Fruit fly (Drosophila melanogaster) whole organism, embryonic: ENCODE data around the gene Rab39.

Experiments
- B-H2 ChIP-seq: fragments of 200-800 bp; sonication (Bioruptor generic); optimal IDR thresholded peaks from 2 replicates; lab custom pipeline; 2018; ENCODE audit warnings: missing biosample characterization, mild to moderate bottlenecking, missing genetic modification characterization
- CG10209 ChIP-seq: fragments of 200-800 bp; sonication (Bioruptor generic); optimal IDR thresholded peaks from 3 replicates; lab custom pipeline; 2017; ENCODE audit warnings: missing biosample characterization, mild to moderate bottlenecking, missing genetic modification characterization, missing genetic modification reagents
- CG10267 ChIP-seq: fragments of 200-800 bp; sonication (Bioruptor generic); optimal IDR thresholded peaks from 2 replicates; lab custom pipeline; 2018; ENCODE audit warnings: missing biosample characterization, mild to moderate bottlenecking, missing genetic modification characterization, moderate library complexity
- CG10366 ChIP-seq: fragments of 200-800 bp; sonication (Bioruptor generic); IDR thresholded peaks from 2 replicates; pipeline ENCODE4 v1.3.6; 2022; ENCODE audit warnings: missing biosample characterization, missing genetic modification characterization
- CG11093 ChIP-seq: fragments of 200-800 bp; sonication (Bioruptor generic); IDR thresholded peaks from 3 replicates; pipeline ENCODE4 v1.3.6; 2022; ENCODE audit warnings: missing biosample characterization, missing genetic modification characterization
- CG12299 ChIP-seq: fragments of 200-800 bp; sonication (Bioruptor generic); optimal IDR thresholded peaks from 2 replicates; lab custom pipeline; 2018; ENCODE audit warnings: missing biosample characterization, mild to moderate bottlenecking, missing genetic modification characterization
- CG13123 ChIP-seq: fragments of 200-800 bp; sonication (Bioruptor generic); optimal IDR thresholded peaks from 2 replicates; lab custom pipeline; 2016; ENCODE audit warnings: missing biosample characterization, missing genetic modification characterization
- CG13775 ChIP-seq: fragments of 200-800 bp; sonication (Bioruptor generic); optimal IDR thresholded peaks from 3 replicates; lab custom pipeline; 2017; ENCODE audit warnings: missing biosample characterization, mild to moderate bottlenecking, missing genetic modification characterization
- CG13894 ChIP-seq: fragments of 200-800 bp; sonication (Bioruptor generic); optimal IDR thresholded peaks from 3 replicates; lab custom pipeline; 2018; ENCODE audit warnings: missing biosample characterization, mild to moderate bottlenecking, missing genetic modification characterization, moderate library complexity
- CG14050 ChIP-seq: fragments of 200-800 bp; sonication (Bioruptor generic); IDR thresholded peaks from 3 replicates; pipeline ENCODE4 v1.3.6; 2022; ENCODE audit warnings: missing biosample characterization, missing genetic modification characterization
- CG15011 ChIP-seq: fragments of 200-800 bp; sonication (Bioruptor generic); optimal IDR thresholded peaks from 3 replicates; lab custom pipeline; 2018; ENCODE audit warnings: missing biosample characterization, mild to moderate bottlenecking, missing genetic modification characterization
- CG1529 ChIP-seq: fragments of 200-800 bp; sonication (Bioruptor generic); optimal IDR thresholded peaks from 3 replicates; lab custom pipeline; 2018; ENCODE audit warnings: missing biosample characterization, missing genetic modification characterization
- CG15601 ChIP-seq: fragments of 200-800 bp; sonication (Bioruptor generic); optimal IDR thresholded peaks from 3 replicates; lab custom pipeline; 2019; ENCODE audit warnings: missing biosample characterization, mild to moderate bottlenecking, missing genetic modification characterization, moderate library complexity
- CG18011 ChIP-seq: fragments of 200-800 bp; sonication (Bioruptor generic); optimal IDR thresholded peaks from 2 replicates; lab custom pipeline; 2017; ENCODE audit warnings: missing biosample characterization, missing genetic modification characterization, mild to moderate bottlenecking, moderate library complexity, missing genotype
- CG18476 ChIP-seq: fragments of 200-800 bp; sonication (Bioruptor generic); optimal IDR thresholded peaks from 2 replicates; lab custom pipeline; 2016; ENCODE audit warnings: missing biosample characterization, mild to moderate bottlenecking, missing genetic modification characterization
- CG18619 ChIP-seq: fragments of 200-800 bp; sonication (Bioruptor generic); optimal IDR thresholded peaks from 3 replicates; lab custom pipeline; 2017; ENCODE audit warnings: missing biosample characterization, mild to moderate bottlenecking, missing genetic modification characterization
- CG2202 ChIP-seq: fragments of 200-800 bp; sonication (Bioruptor generic); optimal IDR thresholded peaks from 2 replicates; lab custom pipeline; 2018; ENCODE audit warnings: missing biosample characterization, mild to moderate bottlenecking, missing genetic modification characterization
- CG30020 ChIP-seq: fragments of 200-800 bp; optimal IDR thresholded peaks from 2 replicates; lab custom pipeline; 2019; ENCODE audit warnings: missing biosample characterization, mild to moderate bottlenecking, missing genetic modification characterization, moderate library complexity
- CG32767 ChIP-seq: fragments of 200-800 bp; sonication (Bioruptor generic); IDR thresholded peaks from 2 replicates; pipeline ENCODE4 v1.3.6; 2022; ENCODE audit warnings: missing biosample characterization, missing genetic modification characterization
- CG33213 ChIP-seq: fragments of 200-800 bp; sonication (Bioruptor generic); optimal IDR thresholded peaks from 3 replicates; lab custom pipeline; 2016; ENCODE audit warnings: missing biosample characterization, missing genetic modification characterization
- CG34224 ChIP-seq: fragments of 200-800 bp; sonication (Bioruptor generic); IDR thresholded peaks from 3 replicates; pipeline ENCODE4 v1.3.6; 2022; ENCODE audit warnings: missing biosample characterization, missing genetic modification characterization; ENCODE audit not compliant: partially characterized antibody
- CG4328 ChIP-seq: fragments of 200-800 bp; sonication (Bioruptor generic); optimal IDR thresholded peaks from 3 replicates; lab custom pipeline; 2017; ENCODE audit warnings: missing biosample characterization, missing genetic modification reagents, missing genetic modification characterization
- CG43689 ChIP-seq: fragments of 200-800 bp; sonication (Bioruptor generic); IDR thresholded peaks from 2 replicates; pipeline ENCODE4 v1.3.6; 2022; ENCODE audit warnings: missing biosample characterization, missing genetic modification characterization
- CG7839 ChIP-seq: fragments of 200-800 bp; sonication (Bioruptor generic); optimal IDR thresholded peaks from 3 replicates; lab custom pipeline; 2018; ENCODE audit warnings: missing biosample characterization, mild to moderate bottlenecking, missing genetic modification characterization, moderate library complexity
- CG9609 ChIP-seq: fragments of 200-800 bp; sonication (Bioruptor generic); optimal IDR thresholded peaks from 3 replicates; lab custom pipeline; 2016; ENCODE audit warnings: missing biosample characterization, missing genetic modification characterization
- Dip2 ChIP-seq: fragments of 200-800 bp; sonication (Bioruptor generic); IDR thresholded peaks from 2 replicates; pipeline ENCODE4 v1.3.6; 2022; ENCODE audit warnings: missing biosample characterization, missing genetic modification characterization
- HLH4C ChIP-seq: fragments of 200-800 bp; sonication (Bioruptor generic); IDR thresholded peaks from 3 replicates; pipeline ENCODE4 v1.3.6; 2022; ENCODE audit warnings: missing biosample characterization, missing genetic modification characterization; ENCODE audit not compliant: partially characterized antibody
- Hmr ChIP-seq: fragments of 200-800 bp; sonication (Bioruptor generic); optimal IDR thresholded peaks from 3 replicates; lab custom pipeline; 2017; ENCODE audit warnings: mild to moderate bottlenecking, missing biosample characterization, missing genetic modification reagents, missing genetic modification characterization
- Lpt ChIP-seq: fragments of >200 bp; optimal IDR thresholded peaks from 2 replicates; lab custom pipeline; 2018; ENCODE audit warnings: missing biosample characterization, missing genetic modification characterization
- MESR4 ChIP-seq: fragments of 200-800 bp; sonication (Bioruptor generic); optimal IDR thresholded peaks from 2 replicates; lab custom pipeline; 2018; ENCODE audit warnings: missing biosample characterization, mild to moderate bottlenecking, missing genetic modification characterization, moderate library complexity
- NFAT ChIP-seq: fragments of 200-800 bp; sonication (Bioruptor generic); IDR thresholded peaks from 2 replicates; pipeline ENCODE4 v1.3.6; 2022; ENCODE audit warnings: missing biosample characterization, missing genetic modification characterization
- Sry-β ChIP-seq: fragments of 200-800 bp; sonication (Bioruptor generic); optimal IDR thresholded peaks from 2 replicates; lab custom pipeline; 2018; ENCODE audit warnings: missing biosample characterization, mild to moderate bottlenecking, missing genetic modification characterization, moderate library complexity
- Vsx1 ChIP-seq: fragments of 200-800 bp; sonication (Bioruptor generic); optimal IDR thresholded peaks from 2 replicates; lab custom pipeline; 2017; ENCODE audit warnings: missing biosample characterization, mild to moderate bottlenecking, missing genetic modification characterization, missing genetic modification reagents
- amos ChIP-seq: fragments of 200-800 bp; sonication (Bioruptor generic); IDR thresholded peaks from 2 replicates; pipeline ENCODE4 v1.3.6; 2022; ENCODE audit warnings: missing biosample characterization, missing genetic modification characterization; ENCODE audit not compliant: partially characterized antibody
- ap ChIP-seq: fragments of 200-800 bp; sonication (Bioruptor generic); IDR thresholded peaks from 2 replicates; pipeline ENCODE4 v1.3.6; 2022; ENCODE audit warnings: missing biosample characterization, missing genetic modification characterization
- bbx ChIP-seq: fragments of 200-800 bp; sonication (Bioruptor generic); IDR thresholded peaks from 2 replicates; pipeline ENCODE4 v1.3.6; 2022; ENCODE audit warnings: missing biosample characterization, missing genetic modification characterization; ENCODE audit not compliant: partially characterized antibody
- cas ChIP-seq: fragments of 200-800 bp; sonication (Bioruptor generic); IDR thresholded peaks from 2 replicates; pipeline ENCODE4 v1.3.6; 2022; ENCODE audit warnings: missing biosample characterization, missing genetic modification characterization
- chm ChIP-seq: fragments of 200-800 bp; sonication (Bioruptor generic); IDR thresholded peaks from 2 replicates; pipeline ENCODE4 v1.3.6; 2022; ENCODE audit warnings: missing biosample characterization, missing genetic modification characterization
- da ChIP-seq: fragments of 200-800 bp; sonication (Bioruptor generic); optimal IDR thresholded peaks from 2 replicates; lab custom pipeline; 2016; ENCODE audit warnings: missing biosample characterization, missing genetic modification characterization
- jumu ChIP-seq: fragments of 200-800 bp; sonication (Bioruptor generic); optimal IDR thresholded peaks from 3 replicates; lab custom pipeline; 2016; ENCODE audit warnings: missing biosample characterization, missing genetic modification characterization
- ken ChIP-seq: fragments of 200-800 bp; sonication (Bioruptor generic); IDR thresholded peaks from 3 replicates; pipeline ENCODE4 v1.3.6; 2022; ENCODE audit warnings: missing biosample characterization, missing genetic modification characterization
- lola ChIP-seq, 3 experiments: fragments of >200 bp in 2 of 3; fragments of 200-800 bp in 1 of 3; sonication (Bioruptor generic) in 1 of 3; optimal IDR thresholded peaks; 2 replicates each; lab custom pipeline; 2017 to 2019; ENCODE audit warnings: missing biosample characterization in 3 of 3, missing genetic modification characterization in 3 of 3, mild to moderate bottlenecking in 1 of 3, moderate library complexity in 1 of 3
- maf-S ChIP-seq: fragments of 200-800 bp; sonication (Bioruptor generic); optimal IDR thresholded peaks from 2 replicates; lab custom pipeline; 2016; ENCODE audit warnings: missing biosample characterization, missing genetic modification characterization
- ranshi ChIP-seq: fragments of 200-800 bp; sonication (Bioruptor generic); IDR thresholded peaks from 2 replicates; pipeline ENCODE4 v1.3.6; 2022; ENCODE audit warnings: missing biosample characterization, missing genetic modification characterization
- slbo ChIP-seq: fragments of 200-800 bp; sonication (Bioruptor generic); IDR thresholded peaks from 2 replicates; pipeline ENCODE4 v1.3.6; 2022; ENCODE audit warnings: missing biosample characterization, missing genetic modification characterization
- so ChIP-seq: fragments of 200-800 bp; sonication (Bioruptor generic); IDR thresholded peaks from 3 replicates; pipeline ENCODE4 v1.3.6; 2022; ENCODE audit warnings: missing biosample characterization, missing genetic modification characterization
- wdn ChIP-seq: fragments of 200-800 bp; sonication (Bioruptor generic); IDR thresholded peaks from 2 replicates; pipeline ENCODE4 v1.3.6; 2022; ENCODE audit warnings: missing biosample characterization, missing genetic modification characterization

Rab39 gene

dm6 chrX:7705175-7706097 lies 29.3 kb upstream of the Rab39 start (continued):
- peak; percentile 75 for TF ChIP-seq CG13123 (GFP tag; lab: Kevin White, UChicago)
- TF ChIP-seq Vsx1 (GFP tag; lab: Kevin White, UChicago): peak; percentile 83
- peak; percentile 89 for TF ChIP-seq CG10267 (tag; lab: Kevin White, UChicago)
- TF ChIP-seq bbx (GFP tag; lab: Robert Waterston, UW): no peak
- no peak for TF ChIP-seq CG34224 (GFP tag; lab: Robert Waterston, UW)
- 0 out of 2 replicates have a peak, but pooled peaks have one; percentile 63 for TF ChIP-seq chm (GFP tag; lab: Robert Waterston, UW)
- peak; percentile 60 for TF ChIP-seq ap (GFP tag; lab: Robert Waterston, UW)
- TF ChIP-seq CG18619 (GFP tag; lab: Kevin White, UChicago): peak; percentile 95
- TF ChIP-seq CG18476 (GFP tag; lab: Kevin White, UChicago): peak; percentile 92
- peak; percentile 75 for TF ChIP-seq jumu (GFP tag; lab: Kevin White, UChicago)
- TF ChIP-seq CG15601 (tag; lab: Kevin White, UChicago): peak; percentile 92
- peak; percentile 86 for TF ChIP-seq CG12299 (tag; lab: Kevin White, UChicago)
- peak in 1 of 3 experiments; percentile 94 for TF ChIP-seq lola (GFP tag; optimal IDR thresholded peaks at IDR 0.05; lab: Kevin White, UChicago)
- TF ChIP-seq CG13775 (GFP tag; lab: Kevin White, UChicago): peak; percentile 94
- peak; percentile 55 for TF ChIP-seq maf-S
- peak; percentile 80 for TF ChIP-seq CG9609 (GFP tag; lab: Kevin White, UChicago)
- peak; percentile 78; the same call in 2 of the 3 replicates for TF ChIP-seq CG11093
- no peak for TF ChIP-seq amos (GFP tag; lab: Robert Waterston, UW)
- peak; percentile 26 for TF ChIP-seq CG33213
- TF ChIP-seq CG15011: peak; percentile 93
- TF ChIP-seq Sry-β (GFP tag; lab: Kevin White, UChicago): peak; percentile 43
- peak; percentile 12 for TF ChIP-seq MESR4 (GFP tag; lab: Kevin White, UChicago)
- peak; percentile 80 for TF ChIP-seq wdn (GFP tag; lab: Robert Waterston, UW)
- TF ChIP-seq CG30020 (tag; lab: Kevin White, UChicago): peak; percentile 73
- TF ChIP-seq CG7839 (tag; lab: Kevin White, UChicago): peak; percentile 97
- TF ChIP-seq da (GFP tag; lab: Kevin White, UChicago): peak; percentile 36
- TF ChIP-seq Dip2 (GFP tag; lab: Robert Waterston, UW): no peak
- TF ChIP-seq slbo (GFP tag; lab: Robert Waterston, UW): peak; percentile 85
- peak; percentile 88 for TF ChIP-seq CG4328 (GFP tag; lab: Kevin White, UChicago)
- TF ChIP-seq Hmr (GFP tag; lab: Kevin White, UChicago): peak; percentile 97
- TF ChIP-seq cas: 0 out of 2 replicates have a peak, but pooled peaks have one; percentile 61
- TF ChIP-seq CG1529 (GFP tag; lab: Kevin White, UChicago): peak; percentile 88
- TF ChIP-seq CG32767 (GFP tag; lab: Robert Waterston, UW): peak; percentile 88
- TF ChIP-seq CG18011 (GFP tag; lab: Kevin White, UChicago): peak; percentile 76
- TF ChIP-seq ranshi: peak; percentile 84
- TF ChIP-seq B-H2: peak; percentile 76
- TF ChIP-seq ken (GFP tag; lab: Robert Waterston, UW): peak; percentile 76; the same call in 2 of the 3 replicates
- TF ChIP-seq CG43689 (GFP tag; lab: Robert Waterston, UW): 0 out of 2 replicates have a peak, but pooled peaks have one; percentile 17
- 0 out of 2 replicates have a peak, but pooled peaks have one; percentile 49 for TF ChIP-seq NFAT
- TF ChIP-seq CG2202 (tag; lab: Kevin White, UChicago): peak; percentile 83
- TF ChIP-seq CG10209 (GFP tag; lab: Kevin White, UChicago): peak; percentile 96
- TF ChIP-seq CG13894 (tag; lab: Kevin White, UChicago): peak; percentile 90
- TF ChIP-seq HLH4C (GFP tag; lab: Robert Waterston, UW): no peak
- TF ChIP-seq CG14050: peak; percentile 76
- no peak for TF ChIP-seq Lpt
- peak; percentile 81 for TF ChIP-seq CG10366 (GFP tag; lab: Robert Waterston, UW)
- TF ChIP-seq so (GFP tag; lab: Robert Waterston, UW): peak; percentile 84; the same call in 2 of the 3 replicates
